Worm (Caenorhabditis elegans): ENCODE results near the gene F55G1.6.

The F55G1.6 gene

DNA sequence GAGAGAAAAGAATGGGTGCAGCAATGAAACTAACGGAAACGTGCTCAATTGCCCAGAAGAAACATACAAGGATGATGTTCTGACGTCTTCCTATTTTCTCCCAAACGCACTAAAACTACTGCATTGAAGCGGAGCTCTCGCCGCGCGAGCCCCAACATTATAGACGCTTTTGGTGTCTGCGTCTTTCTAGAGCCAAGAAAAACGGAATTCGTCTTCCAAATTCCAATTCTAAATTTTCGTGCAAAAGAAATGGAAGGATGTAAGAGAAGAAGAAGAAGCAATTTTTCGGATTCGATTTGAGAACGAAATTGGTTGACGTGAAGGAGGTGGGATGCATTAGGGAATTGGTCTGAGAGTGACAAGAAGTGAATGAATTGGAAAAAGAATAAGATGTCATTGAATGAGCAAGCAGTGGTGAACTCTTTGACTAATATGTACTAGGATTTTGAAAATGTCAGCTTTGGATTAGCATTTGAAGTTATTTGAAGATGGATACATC, 19.6 kb upstream of the F55G1.6 start:
- no peak for TF ChIP-seq lin-13 (GFP tag; optimal IDR thresholded peaks at IDR 0.05)
- peak; percentile 6 for TF ChIP-seq sma-9 (GFP tag; optimal IDR thresholded peaks at IDR 0.05)
- no peak for TF ChIP-seq sma-9 (tag; optimal IDR thresholded peaks at IDR 0.05)
- TF ChIP-seq ZK546.5 (tag; optimal IDR thresholded peaks at IDR 0.05): no peak
- TF ChIP-seq nhr-23 (tag; optimal IDR thresholded peaks at IDR 0.05): no peak
- TF ChIP-seq egl-27 (tag; optimal IDR thresholded peaks at IDR 0.05): no peak
- peak; percentile 15 for TF ChIP-seq nhr-129 (tag; optimal IDR thresholded peaks at IDR 0.05)
- TF ChIP-seq mab-5 (tag; optimal IDR thresholded peaks at IDR 0.05): no peak
- no peak for TF ChIP-seq Y55F3AM.14 (GFP tag; optimal IDR thresholded peaks at IDR 0.05)
- no peak for TF ChIP-seq R02D3.7 (tag; optimal IDR thresholded peaks at IDR 0.05)
- TF ChIP-seq aly-2 (tag; optimal IDR thresholded peaks at IDR 0.05): no peak
- TF ChIP-seq blmp-1 (tag; optimal IDR thresholded peaks at IDR 0.05; ENCODE audit: insufficient read depth): no peak
- no peak for TF ChIP-seq sma-3 (GFP tag; optimal IDR thresholded peaks at IDR 0.05)
- TF ChIP-seq nhr-25 (tag; optimal IDR thresholded peaks at IDR 0.05): no peak
- TF ChIP-seq nhr-12 (tag; optimal IDR thresholded peaks at IDR 0.05): no peak
- no peak for TF ChIP-seq peb-1 (tag; optimal IDR thresholded peaks at IDR 0.05)
- TF ChIP-seq ztf-4 (tag; optimal IDR thresholded peaks at IDR 0.05): no peak
- TF ChIP-seq sem-4 (tag; optimal IDR thresholded peaks at IDR 0.05): peak; percentile 12
- peak; percentile 69 for TF ChIP-seq unc-55 (GFP tag; optimal IDR thresholded peaks at IDR 0.05)
- no peak for TF ChIP-seq fos-1 (tag; optimal IDR thresholded peaks at IDR 0.05)
- no peak for TF ChIP-seq unc-62 (GFP tag; optimal IDR thresholded peaks at IDR 0.05)
- no peak for TF ChIP-seq nhr-10 (tag; optimal IDR thresholded peaks at IDR 0.05)

ce11 chrIV:7454890-7455289, 18.4 kb upstream of the F55G1.6 start:
- TF ChIP-seq skn-1 (tag; optimal IDR thresholded peaks at IDR 0.05): no peak

ce11 chrIV:7456225-7456624, 17.1 kb upstream of the F55G1.6 start, which contains the start of gene F13B6.1:
Gene F13B6.1 (plus strand): TSS chrIV:7456525.
- no peak for TF ChIP-seq ztf-11 (tag; optimal IDR thresholded peaks at IDR 0.05)
- TF ChIP-seq sma-3 (GFP tag; optimal IDR thresholded peaks at IDR 0.05): no peak
- no peak for TF ChIP-seq mbf-1 (tag; optimal IDR thresholded peaks at IDR 0.05)

DNA sequence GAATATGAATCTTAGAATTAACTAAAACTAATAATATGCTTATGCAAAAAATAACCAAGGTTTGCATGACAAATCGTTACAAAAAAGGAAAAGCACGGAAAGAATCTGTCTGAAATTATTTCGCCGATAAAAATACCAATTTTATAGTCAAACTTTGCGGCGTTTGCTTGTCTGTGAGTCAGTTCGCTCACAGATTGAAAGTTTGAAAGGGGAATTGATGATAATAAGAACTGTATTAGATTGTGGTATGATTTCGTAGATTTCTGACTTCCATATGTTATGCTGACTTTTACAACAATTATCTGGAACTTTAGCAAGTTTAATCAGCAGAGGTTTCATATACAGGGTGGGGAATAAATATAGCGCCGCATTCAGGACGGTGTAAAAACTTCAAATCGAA, 13.1 kb upstream of the F55G1.6 start, which contains the start of gene F13B6.2:
Gene F13B6.2, minus strand, starts transcription at position 101 of the 400 bp plus-strand sequence.
- no peak for TF ChIP-seq nhr-21 (tag; optimal IDR thresholded peaks at IDR 0.05)
- TF ChIP-seq fos-1 (tag; optimal IDR thresholded peaks at IDR 0.05): peak; percentile 34

DNA sequence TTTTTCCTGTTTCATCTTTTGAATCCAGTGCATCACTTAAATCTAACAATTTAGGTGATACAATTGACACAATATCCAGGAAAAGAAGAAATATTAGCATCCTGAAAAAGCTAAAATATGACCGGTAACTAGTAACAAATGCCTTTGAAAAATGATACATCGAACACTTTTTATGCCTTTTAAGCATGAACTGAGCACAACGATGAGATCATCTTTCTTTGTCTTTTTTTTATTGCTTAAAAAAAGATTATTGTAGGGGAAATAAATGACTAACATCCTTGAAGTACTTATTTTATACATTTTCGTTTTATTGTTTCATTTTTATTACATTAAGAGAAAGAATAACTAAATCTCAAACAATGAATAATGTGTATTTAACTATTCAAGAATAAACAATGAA, 7.5 kb upstream of the F55G1.6 start, which contains the start of gene F13B6.3:
Gene F13B6.3, minus strand, starts transcription at position 101 of the 400 bp plus-strand sequence.
- no peak for TF ChIP-seq nhr-25 (tag; optimal IDR thresholded peaks at IDR 0.05)
- TF ChIP-seq alr-1 (tag; optimal IDR thresholded peaks at IDR 0.05): no peak
- no peak for TF ChIP-seq elt-3 (tag; optimal IDR thresholded peaks at IDR 0.05)
- TF ChIP-seq snpc-4 (tag; optimal IDR thresholded peaks at IDR 0.05): no peak
- TF ChIP-seq nhr-23 (tag; optimal IDR thresholded peaks at IDR 0.05): no peak
- TF ChIP-seq ztf-4 (tag; optimal IDR thresholded peaks at IDR 0.05): no peak
- no peak for TF ChIP-seq nhr-237 (tag; optimal IDR thresholded peaks at IDR 0.05)

DNA sequence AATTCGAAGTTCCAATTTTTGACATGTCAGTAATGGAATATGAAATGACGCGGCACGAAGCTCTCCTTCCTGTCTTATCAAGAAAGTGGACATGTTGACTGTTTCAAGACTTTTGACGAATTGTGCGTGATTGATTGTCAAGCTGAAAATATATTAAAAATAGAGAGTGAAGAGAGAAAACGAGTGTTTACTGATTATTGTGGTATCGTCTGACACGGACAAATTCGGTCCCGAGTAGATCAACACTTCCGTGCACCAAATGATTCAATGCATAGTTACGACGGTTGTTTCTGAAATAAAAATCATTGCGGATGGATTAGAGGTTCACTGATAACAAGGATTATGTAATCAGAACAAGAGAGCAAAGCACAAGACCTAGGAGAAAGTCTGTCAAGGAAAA, 6.1 kb upstream of the F55G1.6 start:
- TF ChIP-seq fos-1 (tag; optimal IDR thresholded peaks at IDR 0.05) (peak; percentile 12), nhr-10 (tag; optimal IDR thresholded peaks at IDR 0.05) (no peak)

DNA sequence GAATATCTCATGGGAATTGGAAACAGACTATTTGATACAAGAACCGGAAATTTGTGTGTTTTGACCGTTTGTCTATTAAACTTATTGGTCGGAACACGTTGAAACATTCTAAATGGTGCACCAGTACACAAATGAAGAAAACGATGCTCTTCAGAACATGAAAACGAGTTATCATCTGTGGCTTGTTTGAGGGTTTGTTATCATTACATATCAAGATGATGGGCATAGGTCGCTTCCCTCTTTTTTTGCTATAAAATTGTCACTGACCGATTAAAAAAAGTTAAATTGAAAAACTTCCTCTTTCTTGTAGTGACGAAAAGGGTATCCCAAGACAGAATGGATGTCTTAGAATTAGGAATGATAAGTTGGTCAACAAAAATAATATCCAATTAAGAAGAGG, 4.7 kb upstream of the F55G1.6 start:
- TF ChIP-seq fos-1 (tag; optimal IDR thresholded peaks at IDR 0.05): peak; percentile 62
- no peak for TF ChIP-seq ceh-82 (tag; optimal IDR thresholded peaks at IDR 0.05)
- no peak for TF ChIP-seq lin-11 (tag; optimal IDR thresholded peaks at IDR 0.05)
- no peak for TF ChIP-seq nhr-129 (tag; optimal IDR thresholded peaks at IDR 0.05)
- no peak for TF ChIP-seq zag-1 (tag; optimal IDR thresholded peaks at IDR 0.05)
- no peak for TF ChIP-seq blmp-1 (tag; optimal IDR thresholded peaks at IDR 0.05; ENCODE audit: insufficient read depth)
- TF ChIP-seq nhr-25 (tag; optimal IDR thresholded peaks at IDR 0.05): no peak

Data from whole organism, L2 larva.